Fruit fly (Drosophila melanogaster) whole organism, embryonic: ENCODE data around the gene CG9360.

ENCODE experiments used
- Asciz ChIP-seq: fragments of 200-800 bp; sonication (Bioruptor generic); optimal IDR thresholded peaks from 2 replicates; lab custom pipeline; 2017; ENCODE audit warnings: missing biosample characterization, mild to moderate bottlenecking, missing genetic modification characterization, missing genetic modification reagents
- Atf6 ChIP-seq: fragments of 200-800 bp; sonication (Bioruptor generic); IDR thresholded peaks from 2 replicates; pipeline ENCODE4 v1.3.6; 2022; ENCODE audit warnings: missing biosample characterization, missing genetic modification characterization
- B-H2 ChIP-seq: fragments of 200-800 bp; sonication (Bioruptor generic); optimal IDR thresholded peaks from 2 replicates; lab custom pipeline; 2018; ENCODE audit warnings: missing biosample characterization, mild to moderate bottlenecking, missing genetic modification characterization
- CG11560 ChIP-seq: fragments of 200-800 bp; sonication (Bioruptor generic); IDR thresholded peaks from 3 replicates; pipeline ENCODE4 v1.3.6; 2022; ENCODE audit warnings: missing biosample characterization, missing genetic modification characterization
- CG12104 ChIP-seq: fragments of 200-800 bp; sonication (Bioruptor generic); optimal IDR thresholded peaks from 3 replicates; lab custom pipeline; 2016; ENCODE audit warnings: missing biosample characterization, missing genetic modification characterization
- CG12769 ChIP-seq: fragments of 200-800 bp; sonication (Bioruptor generic); optimal IDR thresholded peaks from 2 replicates; lab custom pipeline; 2019; ENCODE audit warnings: missing biosample characterization, mild to moderate bottlenecking, missing genetic modification characterization, moderate library complexity
- CG13424 ChIP-seq: fragments of 200-800 bp; sonication (Bioruptor generic); optimal IDR thresholded peaks from 2 replicates; lab custom pipeline; 2019; ENCODE audit warnings: missing biosample characterization, mild to moderate bottlenecking, missing genetic modification characterization, moderate library complexity
- CG16863 ChIP-seq: fragments of 200-800 bp; sonication (Bioruptor generic); optimal IDR thresholded peaks from 3 replicates; lab custom pipeline; 2016; ENCODE audit warnings: missing biosample characterization, missing genetic modification characterization
- CG2129 ChIP-seq: fragments of 200-800 bp; sonication (Bioruptor generic); IDR thresholded peaks from 2 replicates; pipeline ENCODE4 v1.3.6; 2022; ENCODE audit warnings: missing biosample characterization, missing genetic modification characterization; ENCODE audit not compliant: partially characterized antibody
- CG2875 ChIP-seq: fragments of 200-800 bp; sonication (Bioruptor generic); optimal IDR thresholded peaks from 2 replicates; lab custom pipeline; 2017; ENCODE audit warnings: missing biosample characterization, mild to moderate bottlenecking, missing genetic modification characterization, missing genetic modification reagents
- CG30020 ChIP-seq: fragments of 200-800 bp; optimal IDR thresholded peaks from 2 replicates; lab custom pipeline; 2019; ENCODE audit warnings: missing biosample characterization, mild to moderate bottlenecking, missing genetic modification characterization, moderate library complexity
- CG3163 ChIP-seq: fragments of 200-800 bp; sonication (Bioruptor generic); optimal IDR thresholded peaks from 3 replicates; lab custom pipeline; 2016; ENCODE audit warnings: missing biosample characterization, missing genetic modification characterization
- CG32772 ChIP-seq: fragments of 200-800 bp; sonication (Bioruptor generic); IDR thresholded peaks from 2 replicates; pipeline ENCODE4 v1.3.6; 2022; ENCODE audit warnings: missing biosample characterization, missing genetic modification characterization
- CG34224 ChIP-seq: fragments of 200-800 bp; sonication (Bioruptor generic); IDR thresholded peaks from 3 replicates; pipeline ENCODE4 v1.3.6; 2022; ENCODE audit warnings: missing biosample characterization, missing genetic modification characterization; ENCODE audit not compliant: partially characterized antibody
- CG6813 ChIP-seq: fragments of 200-800 bp; sonication (Bioruptor generic); optimal IDR thresholded peaks from 2 replicates; lab custom pipeline; 2017; ENCODE audit warnings: missing biosample characterization, missing genetic modification characterization, mild to moderate bottlenecking, moderate library complexity, missing genetic modification reagents
- CG7271 ChIP-seq: fragments of 200-800 bp; sonication (Bioruptor generic); optimal IDR thresholded peaks from 2 replicates; lab custom pipeline; 2018; ENCODE audit warnings: missing biosample characterization, mild to moderate bottlenecking, missing genetic modification characterization, moderate library complexity
- CG7556 ChIP-seq: fragments of 200-800 bp; sonication (Bioruptor generic); optimal IDR thresholded peaks from 2 replicates; lab custom pipeline; 2017; ENCODE audit warnings: missing biosample characterization, mild to moderate bottlenecking, missing genetic modification characterization
- CG7963 ChIP-seq: fragments of 200-800 bp; sonication (Bioruptor generic); IDR thresholded peaks from 3 replicates; pipeline ENCODE4 v1.3.6; 2022; ENCODE audit warnings: missing biosample characterization, missing genetic modification characterization; ENCODE audit not compliant: partially characterized antibody
- CTCF ChIP-seq: fragments of 200-800 bp; sonication (Bioruptor generic); optimal IDR thresholded peaks from 2 replicates; lab custom pipeline; 2017; ENCODE audit warnings: missing biosample characterization, mild to moderate bottlenecking, missing genetic modification characterization, moderate library complexity
- E2f2 ChIP-seq: fragments of 200-800 bp; sonication (Bioruptor generic); IDR thresholded peaks from 2 replicates; pipeline ENCODE4 v1.3.6; 2022; ENCODE audit warnings: missing biosample characterization, missing genetic modification characterization
- Gug ChIP-seq: fragments of 200-800 bp; sonication (Bioruptor generic); IDR thresholded peaks from 4 replicates; pipeline ENCODE4 v1.3.6; 2022; ENCODE audit warnings: missing biosample characterization, missing genetic modification characterization
- HLH3B ChIP-seq: fragments of 200-800 bp; sonication (Bioruptor generic); IDR thresholded peaks from 2 replicates; pipeline ENCODE4 v1.3.6; 2022; ENCODE audit warnings: missing biosample characterization, missing genetic modification characterization
- Hand ChIP-seq: fragments of 200-800 bp; sonication (Bioruptor generic); optimal IDR thresholded peaks from 2 replicates; lab custom pipeline; 2017; ENCODE audit warnings: mild to moderate bottlenecking, missing biosample characterization, missing genetic modification reagents, missing genetic modification characterization
- NK7.1 ChIP-seq: fragments of 200-800 bp; sonication (Bioruptor generic); optimal IDR thresholded peaks from 3 replicates; lab custom pipeline; 2016; ENCODE audit warnings: missing biosample characterization, missing genetic modification characterization
- Neu2 ChIP-seq: fragments of 200-800 bp; sonication (Bioruptor generic); optimal IDR thresholded peaks from 3 replicates; lab custom pipeline; 2016; ENCODE audit warnings: missing biosample characterization, missing genetic modification characterization, borderline replicate concordance
- Poxn ChIP-seq: fragments of 200-800 bp; sonication (Bioruptor generic); IDR thresholded peaks from 2 replicates; pipeline ENCODE4 v1.3.6; 2022; ENCODE audit warnings: missing biosample characterization, missing genetic modification characterization
- Sin3A ChIP-seq: fragments of >200 bp; optimal IDR thresholded peaks from 2 replicates; lab custom pipeline; 2018
- Six4 ChIP-seq: fragments of 200-800 bp; sonication (Bioruptor generic); optimal IDR thresholded peaks from 2 replicates; lab custom pipeline; 2016; ENCODE audit warnings: missing biosample characterization, missing genetic modification characterization
- Sry-δ ChIP-seq: fragments of 200-800 bp; sonication (Bioruptor generic); optimal IDR thresholded peaks from 2 replicates; lab custom pipeline; 2016; ENCODE audit warnings: missing biosample characterization, missing genetic modification characterization
- Vsx1 ChIP-seq: fragments of 200-800 bp; sonication (Bioruptor generic); optimal IDR thresholded peaks from 2 replicates; lab custom pipeline; 2017; ENCODE audit warnings: missing biosample characterization, mild to moderate bottlenecking, missing genetic modification characterization, missing genetic modification reagents
- abd-A ChIP-seq: fragments of 200-800 bp; sonication (Bioruptor generic); optimal IDR thresholded peaks from 3 replicates; lab custom pipeline; 2019; ENCODE audit warnings: missing biosample characterization, mild to moderate bottlenecking, missing genetic modification characterization, moderate library complexity
- bbx ChIP-seq: fragments of 200-800 bp; sonication (Bioruptor generic); IDR thresholded peaks from 2 replicates; pipeline ENCODE4 v1.3.6; 2022; ENCODE audit warnings: missing biosample characterization, missing genetic modification characterization; ENCODE audit not compliant: partially characterized antibody
- chinmo ChIP-seq: fragments of 200-800 bp; sonication (Bioruptor generic); IDR thresholded peaks from 4 replicates; pipeline ENCODE4 v1.3.6; 2022; ENCODE audit warnings: missing biosample characterization, missing genetic modification characterization; ENCODE audit not compliant: partially characterized antibody
- corto ChIP-seq: fragments of 200-800 bp; sonication (Bioruptor generic); optimal IDR thresholded peaks from 2 replicates; lab custom pipeline; 2016; ENCODE audit warnings: missing biosample characterization, mild to moderate bottlenecking, missing genetic modification characterization, moderate library complexity
- esg ChIP-seq: fragments of 200-800 bp; sonication (Bioruptor generic); conservative IDR thresholded peaks from 2 replicates; pipeline ENCODE4 v1.3.6; 2022; ENCODE audit warnings: missing biosample characterization, missing genetic modification characterization
- fu2 ChIP-seq: fragments of 200-800 bp; sonication (Bioruptor generic); optimal IDR thresholded peaks from 2 replicates; lab custom pipeline; 2016; ENCODE audit warnings: missing biosample characterization, missing genetic modification characterization
- gsb ChIP-seq: fragments of 200-800 bp; sonication (Bioruptor generic); IDR thresholded peaks from 2 replicates; pipeline ENCODE4 v1.3.6; 2022; ENCODE audit warnings: missing biosample characterization, missing genetic modification characterization
- lov ChIP-seq, 2 experiments: fragments of 200-800 bp in 1 of 2; fragments of >200 bp in 1 of 2; sonication (Bioruptor generic) in 1 of 2; IDR thresholded peaks in 1 of 2; optimal IDR thresholded peaks in 1 of 2; 2 replicates in 1 of 2; 3 replicates in 1 of 2; pipeline versions ENCODE4 v1.3.6 to Lab custom; 2017 to 2022; ENCODE audit warnings: missing biosample characterization in 1 of 2, missing genetic modification characterization in 1 of 2
- mld ChIP-seq: fragments of 200-800 bp; sonication (Bioruptor generic); IDR thresholded peaks from 3 replicates; pipeline ENCODE4 v1.3.6; 2022; ENCODE audit warnings: missing biosample characterization, missing genetic modification characterization; ENCODE audit not compliant: partially characterized antibody
- pfk ChIP-seq: fragments of 200-800 bp; sonication (Bioruptor generic); optimal IDR thresholded peaks from 2 replicates; lab custom pipeline; 2018; ENCODE audit warnings: missing biosample characterization, mild to moderate bottlenecking, missing genetic modification characterization, moderate library complexity
- sens-2 ChIP-seq: fragments of 200-800 bp; sonication (Bioruptor generic); IDR thresholded peaks from 2 replicates; pipeline ENCODE4 v1.3.6; 2022; ENCODE audit warnings: missing biosample characterization, missing genetic modification characterization
- sim ChIP-seq: fragments of 200-800 bp; sonication (Bioruptor generic); IDR thresholded peaks from 2 replicates; pipeline ENCODE4 v1.3.6; 2022; ENCODE audit warnings: missing biosample characterization, missing genetic modification characterization
- so ChIP-seq: fragments of 200-800 bp; sonication (Bioruptor generic); IDR thresholded peaks from 3 replicates; pipeline ENCODE4 v1.3.6; 2022; ENCODE audit warnings: missing biosample characterization, missing genetic modification characterization
- stc ChIP-seq: fragments of 200-800 bp; sonication (Bioruptor generic); IDR thresholded peaks from 2 replicates; pipeline ENCODE4 v1.3.6; 2022; ENCODE audit warnings: missing biosample characterization, missing genetic modification characterization
- sug ChIP-seq: fragments of 200-800 bp; optimal IDR thresholded peaks from 2 replicates; lab custom pipeline; 2019; ENCODE audit warnings: missing biosample characterization, mild to moderate bottlenecking, missing genetic modification characterization, moderate library complexity
- twi ChIP-seq: fragments of 200-800 bp; optimal IDR thresholded peaks from 2 replicates; lab custom pipeline; 2019; ENCODE audit warnings: missing biosample characterization, mild to moderate bottlenecking, missing genetic modification characterization, moderate library complexity
- vnd ChIP-seq: fragments of 200-800 bp; sonication (Bioruptor generic); IDR thresholded peaks from 3 replicates; pipeline ENCODE4 v1.3.6; 2022; ENCODE audit warnings: missing biosample characterization, missing genetic modification characterization; ENCODE audit not compliant: partially characterized antibody

Gene CG9360

dm6 chrX:11806867-11807747, 42.7 kb upstream of the CG9360 start, which contains the start of gene Hsc70-3 (continued):
- TF ChIP-seq bbx (GFP tag; lab: Robert Waterston, UW) (peak; percentile 35), CG32772 (GFP tag; lab: Robert Waterston, UW) (no peak), CG16863 (GFP tag; lab: Kevin White, UChicago) (peak; percentile 11), Poxn (GFP tag; lab: Robert Waterston, UW) (no peak), lov (optimal IDR thresholded peaks at IDR 0.05; lab: Kevin White, UChicago) (no peak), lov (GFP tag; IDR thresholded peaks at IDR 0.05; lab: Robert Waterston, UW) (peak; percentile 47; the same call in 1 of the 3 replicates), Neu2 (GFP tag; lab: Kevin White, UChicago) (no peak), CG3163 (no peak), Hand (GFP tag; lab: Kevin White, UChicago) (peak; percentile 9), Sin3A (lab: Kevin White, UChicago) (no peak), HLH3B (GFP tag; lab: Robert Waterston, UW) (peak; percentile 43; the same call in 1 of the 2 replicates), CG12104 (GFP tag; lab: Kevin White, UChicago) (no peak), sens-2 (GFP tag; lab: Robert Waterston, UW) (no peak), Vsx1 (GFP tag; lab: Kevin White, UChicago) (peak; percentile 12), twi (no peak), CG11560 (tag; lab: Robert Waterston, UW) (peak; percentile 98), chinmo (GFP tag; lab: Robert Waterston, UW) (0 out of 4 replicates have a peak, but pooled peaks have one; percentile 74), B-H2 (peak; percentile 38), sim (0 out of 2 replicates have a peak, but pooled peaks have one; percentile 17), Asciz (GFP tag; lab: Kevin White, UChicago) (peak; percentile 83), mld (GFP tag; lab: Robert Waterston, UW) (no peak), CG2129 (GFP tag; lab: Robert Waterston, UW) (peak; percentile 46), esg (GFP tag; lab: Robert Waterston, UW) (no peak), E2f2 (GFP tag; lab: Robert Waterston, UW) (0 out of 2 replicates have a peak, but pooled peaks have one; percentile 8), Atf6 (no peak), abd-A (tag; lab: Kevin White, UChicago) (peak; percentile 68), corto (GFP tag; lab: Kevin White, UChicago) (peak; percentile 8), sug (tag; lab: Kevin White, UChicago) (peak; percentile 50), CG7556 (peak; percentile 30), vnd (GFP tag; lab: Robert Waterston, UW) (peak; percentile 53; the same call in 2 of the 3 replicates), stc (peak; percentile 11; the same call in 1 of the 2 replicates), gsb (no peak), fu2 (GFP tag; lab: Kevin White, UChicago) (no peak), pfk (peak; percentile 55), CG30020 (tag; lab: Kevin White, UChicago) (peak; percentile 47), CG12769 (peak; percentile 41), CG6813 (GFP tag; lab: Kevin White, UChicago) (peak; percentile 70), CG13424 (tag; lab: Kevin White, UChicago) (peak; percentile 47), NK7.1 (no peak), Six4 (GFP tag; lab: Kevin White, UChicago) (no peak), Gug (GFP tag; lab: Robert Waterston, UW) (no peak), CG7963 (GFP tag; lab: Robert Waterston, UW) (peak; percentile 48; the same call in 1 of the 3 replicates), Sry-δ (GFP tag; lab: Kevin White, UChicago) (peak; percentile 55), CG2875 (GFP tag; lab: Kevin White, UChicago) (peak; percentile 81), CG7271 (no peak), CTCF (GFP tag; lab: Kevin White, UChicago) (no peak), CG34224 (peak; percentile 75; the same call in 2 of the 3 replicates), so (GFP tag; lab: Robert Waterston, UW) (peak; percentile 26; the same call in 1 of the 3 replicates)
